Worm (Caenorhabditis elegans) whole organism, midembryonic: Measurements from ENCODE around the gene ZK686.1.

ENCODE experiments used
- T22C8.4 ChIP-seq: fragments of 200-800 bp; sonication (Bioruptor generic); IDR thresholded peaks from 2 replicates; pipeline ENCODE4 v1.3.6; 2022; ENCODE audit warnings: missing genetic modification characterization, missing compliant biosample characterization
- cog-1 ChIP-seq: sonication (generic microtip); optimal IDR thresholded peaks from 2 replicates; lab custom pipeline; 2016; ENCODE audit warnings: missing genetic modification characterization, missing compliant biosample characterization
- klf-2 ChIP-seq: fragments of 200-800 bp; sonication (Bioruptor generic); conservative IDR thresholded peaks from 2 replicates; pipeline ENCODE4 v1.3.6; 2022; ENCODE audit warnings: missing genetic modification reagents, missing genetic modification characterization, missing compliant biosample characterization
- tab-1 ChIP-seq: fragments of 200-800 bp; sonication (Bioruptor generic); IDR thresholded peaks from 2 replicates; pipeline ENCODE4 v1.3.6; 2022; ENCODE audit warnings: missing genetic modification characterization, missing compliant biosample characterization
- ztf-29 ChIP-seq: fragments of 200-800 bp; sonication (Bioruptor generic); IDR thresholded peaks from 2 replicates; pipeline ENCODE4 v1.3.6; 2022; ENCODE audit warnings: missing genetic modification reagents, missing genetic modification characterization, missing compliant biosample characterization

- TF ChIP-seq cog-1 (tag; lab: Kevin White, UChicago) (no peak), tab-1 (GFP tag; lab: Robert Waterston, UW) (no peak), ztf-29 (GFP tag; lab: Robert Waterston, UW) (no peak), T22C8.4 (GFP tag; lab: Robert Waterston, UW) (no peak), klf-2 (no peak)
These were observed 32.3 kb downstream of the ZK686.1 start for ce11 chrIII:7805253-7805652.
